Fruit fly (Drosophila melanogaster): ENCODE measurements around the gene Tpr2.
A peak's percentile ranks its signal among the peaks of the same experiment; 100 is the strongest.

The Tpr2 gene

dm6 chr2L:16491123-16491751 lies at the start of gene Tpr2:
Gene Tpr2, plus strand, starts transcription at chr2L:16491540.
- TF ChIP-seq CG33017 (tag; optimal IDR thresholded peaks at IDR 0.05) = peak; percentile 53
- TF ChIP-seq CG1620 (GFP tag; optimal IDR thresholded peaks at IDR 0.05) = peak; percentile 82
- TF ChIP-seq CG7045 (GFP tag; optimal IDR thresholded peaks at IDR 0.05) = no peak
- peak; percentile 35 for TF ChIP-seq Hr96 (GFP tag; optimal IDR thresholded peaks at IDR 0.05)
- no peak for TF ChIP-seq Clk (GFP tag; optimal IDR thresholded peaks at IDR 0.05)
- TF ChIP-seq tj (GFP tag; optimal IDR thresholded peaks at IDR 0.05) = peak; percentile 40
- TF ChIP-seq CG7101 (tag; optimal IDR thresholded peaks at IDR 0.05) = peak; percentile 63
- peak; percentile 0 for TF ChIP-seq CG12768 (GFP tag; optimal IDR thresholded peaks at IDR 0.05)
- TF ChIP-seq bab1 (GFP tag; optimal IDR thresholded peaks at IDR 0.05) = peak; percentile 66
- peak; percentile 78 for TF ChIP-seq CG5204 (GFP tag; optimal IDR thresholded peaks at IDR 0.05)
- no peak for TF ChIP-seq pad (GFP tag; optimal IDR thresholded peaks at IDR 0.05)
- peak; percentile 68 for TF ChIP-seq CG11617 (GFP tag; optimal IDR thresholded peaks at IDR 0.05)
- no peak for TF ChIP-seq kay (GFP tag; ENCODE audit: borderline replicate concordance)
- TF ChIP-seq toe (GFP tag; optimal IDR thresholded peaks at IDR 0.05) = peak; percentile 71
- TF ChIP-seq CG14711 (tag; optimal IDR thresholded peaks at IDR 0.05) = peak; percentile 21
- TF ChIP-seq cic (GFP tag; optimal IDR thresholded peaks at IDR 0.05) = no peak
- peak; percentile 39 for TF ChIP-seq Crg-1 (GFP tag; optimal IDR thresholded peaks at IDR 0.05)
- TF ChIP-seq cnc (optimal IDR thresholded peaks at IDR 0.05) = no peak
- TF ChIP-seq Mnt (GFP tag; optimal IDR thresholded peaks at IDR 0.05) = peak; percentile 93
- peak; percentile 0 for TF ChIP-seq ovo (GFP tag; optimal IDR thresholded peaks at IDR 0.05)

dm6 chr2L:16442620-16443019 lies 48.7 kb upstream of the Tpr2 start:
- TF ChIP-seq ovo (GFP tag; optimal IDR thresholded peaks at IDR 0.05) = no peak
- no peak for TF ChIP-seq CG14711 (tag; optimal IDR thresholded peaks at IDR 0.05)
- TF ChIP-seq kay (GFP tag; ENCODE audit: borderline replicate concordance) = no peak
- no peak for TF ChIP-seq CG1620 (GFP tag; optimal IDR thresholded peaks at IDR 0.05)
- TF ChIP-seq CG5204 (GFP tag; optimal IDR thresholded peaks at IDR 0.05) = no peak
- no peak for TF ChIP-seq CG7045 (GFP tag; optimal IDR thresholded peaks at IDR 0.05)
- TF ChIP-seq Clk (GFP tag; optimal IDR thresholded peaks at IDR 0.05) = no peak
- TF ChIP-seq Hr96 (GFP tag; optimal IDR thresholded peaks at IDR 0.05) = no peak
- TF ChIP-seq CG33017 (tag; optimal IDR thresholded peaks at IDR 0.05) = no peak
- no peak for TF ChIP-seq Mnt (GFP tag; optimal IDR thresholded peaks at IDR 0.05)

- TF ChIP-seq Clk (GFP tag; optimal IDR thresholded peaks at IDR 0.05) = no peak
- no peak for TF ChIP-seq Crg-1 (GFP tag; optimal IDR thresholded peaks at IDR 0.05)
- TF ChIP-seq Mnt (GFP tag; optimal IDR thresholded peaks at IDR 0.05) = no peak
- no peak for TF ChIP-seq CG1620 (GFP tag; optimal IDR thresholded peaks at IDR 0.05)
- TF ChIP-seq CG11617 (GFP tag; optimal IDR thresholded peaks at IDR 0.05) = no peak
- peak; percentile 53 for TF ChIP-seq kay (GFP tag; ENCODE audit: borderline replicate concordance)
- no peak for TF ChIP-seq CG7045 (GFP tag; optimal IDR thresholded peaks at IDR 0.05)
- TF ChIP-seq cic (GFP tag; optimal IDR thresholded peaks at IDR 0.05) = no peak
- no peak for TF ChIP-seq CG7101 (tag; optimal IDR thresholded peaks at IDR 0.05)
- TF ChIP-seq CG33017 (tag; optimal IDR thresholded peaks at IDR 0.05) = peak; percentile 18
- TF ChIP-seq tj (GFP tag; optimal IDR thresholded peaks at IDR 0.05) = peak; percentile 47
- no peak for TF ChIP-seq toe (GFP tag; optimal IDR thresholded peaks at IDR 0.05)
- no peak for TF ChIP-seq cnc (optimal IDR thresholded peaks at IDR 0.05)
- TF ChIP-seq CG5204 (GFP tag; optimal IDR thresholded peaks at IDR 0.05) = no peak
- TF ChIP-seq Hr96 (GFP tag; optimal IDR thresholded peaks at IDR 0.05) = no peak
- TF ChIP-seq CG14711 (tag; optimal IDR thresholded peaks at IDR 0.05) = no peak
- TF ChIP-seq pad (GFP tag; optimal IDR thresholded peaks at IDR 0.05) = no peak
- no peak for TF ChIP-seq CG12768 (GFP tag; optimal IDR thresholded peaks at IDR 0.05)
- TF ChIP-seq bab1 (GFP tag; optimal IDR thresholded peaks at IDR 0.05) = no peak
- no peak for TF ChIP-seq ovo (GFP tag; optimal IDR thresholded peaks at IDR 0.05)
Observed at dm6 chr2L:16445034-16445433, 46.3 kb upstream of the Tpr2 start, which contains the start of gene Idgf1. Gene Idgf1, plus strand, starts transcription at chr2L:16445278.

dm6 chr2L:16446975-16447509 lies 44.3 kb upstream of the Tpr2 start, which contains the start of gene Idgf2:
Gene Idgf2, plus strand, starts transcription at chr2L:16447330.
- TF ChIP-seq pad (GFP tag; optimal IDR thresholded peaks at IDR 0.05) (peak; percentile 80), kay (GFP tag; ENCODE audit: borderline replicate concordance) (peak; percentile 77), CG12768 (GFP tag; optimal IDR thresholded peaks at IDR 0.05) (no peak)

- TF ChIP-seq CG12768 (GFP tag; optimal IDR thresholded peaks at IDR 0.05) (no peak), CG11617 (GFP tag; optimal IDR thresholded peaks at IDR 0.05) (no peak), kay (GFP tag; ENCODE audit: borderline replicate concordance) (peak; percentile 70), CG5204 (GFP tag; optimal IDR thresholded peaks at IDR 0.05) (no peak)
Observed at dm6 chr2L:16447875-16448412, 43.4 kb upstream of the Tpr2 start.

- peak; percentile 25 for TF ChIP-seq CG12768 (GFP tag; optimal IDR thresholded peaks at IDR 0.05)
- TF ChIP-seq CG33017 (tag; optimal IDR thresholded peaks at IDR 0.05) = peak; percentile 45
- peak; percentile 66 for TF ChIP-seq tj (GFP tag; optimal IDR thresholded peaks at IDR 0.05)
- TF ChIP-seq CG7101 (tag; optimal IDR thresholded peaks at IDR 0.05) = peak; percentile 48
- TF ChIP-seq CG11617 (GFP tag; optimal IDR thresholded peaks at IDR 0.05) = peak; percentile 72
- TF ChIP-seq CG7045 (GFP tag; optimal IDR thresholded peaks at IDR 0.05) = peak; percentile 33
- peak; percentile 63 for TF ChIP-seq kay (GFP tag; ENCODE audit: borderline replicate concordance)
- no peak for TF ChIP-seq cic (GFP tag; optimal IDR thresholded peaks at IDR 0.05)
- TF ChIP-seq bab1 (GFP tag; optimal IDR thresholded peaks at IDR 0.05) = no peak
- TF ChIP-seq Clk (GFP tag; optimal IDR thresholded peaks at IDR 0.05) = no peak
Observed at dm6 chr2L:16448451-16449206, 42.7 kb upstream of the Tpr2 start, which contains the start of gene CG5888. Gene CG5888, minus strand, starts transcription at chr2L:16448469.

Measured in whole organism, adult.